Worm (Caenorhabditis elegans) whole organism, young adult: ENCODE results near the gene nhx-9.

Experiments used
- B0019.2 ChIP-seq: fragments of 200-800 bp; sonication (Bioruptor generic); conservative IDR thresholded peaks from 2 replicates; pipeline ENCODE4 v1.3.6; 2022; ENCODE audit warnings: missing genetic modification reagents, missing genetic modification characterization, missing compliant biosample characterization
- F39B2.1 ChIP-seq: fragments of 200-800 bp; sonication (Bioruptor generic); IDR thresholded peaks from 2 replicates; pipeline ENCODE4 v1.3.6; 2022; ENCODE audit warnings: missing genetic modification reagents, missing genetic modification characterization, missing compliant biosample characterization
- Y95B8A.8 ChIP-seq: fragments of 200-800 bp; sonication (Bioruptor generic); IDR thresholded peaks from 2 replicates; pipeline ENCODE4 v1.3.6; 2022; ENCODE audit warnings: missing genetic modification reagents, missing genetic modification characterization, missing compliant biosample characterization
- akir-1 ChIP-seq: fragments of 200-800 bp; sonication (Bioruptor generic); optimal IDR thresholded peaks from 2 replicates; lab custom pipeline; 2018; ENCODE audit warnings: mild to moderate bottlenecking, missing genetic modification characterization, moderate library complexity, missing compliant biosample characterization
- ama-1 ChIP-seq, 3 experiments: fragments of 150-350 bp in 1 of 3; sonication (generic microtip) in 2 of 3; optimal IDR thresholded peaks; 2 replicates each; lab custom pipeline; 2014 to 2018; ENCODE audit warnings: missing biosample characterization in 2 of 3, missing genetic modification characterization in 2 of 3, missing genetic modification reagents in 2 of 3
- aptf-2 ChIP-seq: fragments of 200-800 bp; sonication (Bioruptor generic); conservative IDR thresholded peaks from 2 replicates; pipeline ENCODE4 v1.3.6; 2022; ENCODE audit warnings: missing genetic modification reagents, missing genetic modification characterization, missing compliant biosample characterization
- bed-1 ChIP-seq: fragments of 200-800 bp; sonication (Bioruptor generic); IDR thresholded peaks from 2 replicates; pipeline ENCODE4 v1.3.6; 2022; ENCODE audit warnings: missing genetic modification reagents, missing genetic modification characterization, missing compliant biosample characterization
- ccch-3 ChIP-seq: fragments of 200-800 bp; sonication (Bioruptor generic); optimal IDR thresholded peaks from 2 replicates; lab custom pipeline; 2018; ENCODE audit warnings: mild to moderate bottlenecking, missing genetic modification characterization, missing compliant biosample characterization
- cebp-1 ChIP-seq, 2 experiments: fragments of 200-800 bp in 1 of 2; sonication (Bioruptor generic) in 1 of 2; sonication (generic microtip) in 1 of 2; IDR thresholded peaks in 1 of 2; optimal IDR thresholded peaks in 1 of 2; 2 replicates each; pipeline versions ENCODE4 v1.3.6 to Lab custom; 2017 to 2022; ENCODE audit warnings: missing compliant biosample characterization in 2 of 2, missing genetic modification characterization in 2 of 2, mild to moderate bottlenecking in 1 of 2, missing genetic modification reagents in 1 of 2, moderate library complexity in 1 of 2
- cebp-2 ChIP-seq: fragments of 200-800 bp; sonication (Bioruptor generic); IDR thresholded peaks from 2 replicates; pipeline ENCODE4 v1.3.6; 2022; ENCODE audit warnings: missing genetic modification characterization, missing compliant biosample characterization
- ceh-58 ChIP-seq: fragments of 200-800 bp; sonication (Bioruptor generic); IDR thresholded peaks from 2 replicates; pipeline ENCODE4 v1.3.6; 2022; ENCODE audit warnings: missing genetic modification characterization, missing compliant biosample characterization
- ceh-91 ChIP-seq: fragments of 200-800 bp; sonication (Bioruptor generic); IDR thresholded peaks from 2 replicates; pipeline ENCODE4 v1.3.6; 2022; ENCODE audit warnings: missing genetic modification reagents, missing genetic modification characterization, missing compliant biosample characterization
- dpl-1 ChIP-seq: fragments of 150-350 bp; optimal IDR thresholded peaks from 2 replicates; lab custom pipeline; 2014; ENCODE audit warnings: missing biosample characterization, missing genetic modification reagents, missing genetic modification characterization
- egl-44 ChIP-seq: fragments of 200-800 bp; sonication (Bioruptor generic); IDR thresholded peaks from 2 replicates; pipeline ENCODE4 v1.3.6; 2022; ENCODE audit warnings: missing genetic modification reagents, missing genetic modification characterization, missing compliant biosample characterization
- hsf-1 ChIP-seq: fragments of 200-800 bp; sonication (Bioruptor generic); IDR thresholded peaks from 2 replicates; pipeline ENCODE4 v1.3.6; 2022; ENCODE audit warnings: missing genetic modification reagents, missing genetic modification characterization, missing compliant biosample characterization
- lag-1 ChIP-seq: fragments of 200-800 bp; sonication (Bioruptor generic); IDR thresholded peaks from 2 replicates; pipeline ENCODE4 v1.3.6; 2022; ENCODE audit warnings: missing genetic modification reagents, missing genetic modification characterization, missing compliant biosample characterization
- let-526 ChIP-seq: fragments of 200-800 bp; sonication (Bioruptor generic); IDR thresholded peaks from 2 replicates; pipeline ENCODE4 v1.3.6; 2022; ENCODE audit warnings: missing genetic modification reagents, missing genetic modification characterization, missing compliant biosample characterization
- nhr-90 ChIP-seq: sonication (generic microtip); optimal IDR thresholded peaks from 2 replicates; lab custom pipeline; 2016; ENCODE audit warnings: missing genotype, mild to moderate bottlenecking, missing genetic modification characterization, missing compliant biosample characterization
- pbrm-1 ChIP-seq: fragments of 200-800 bp; sonication (Bioruptor generic); IDR thresholded peaks from 2 replicates; pipeline ENCODE4 v1.3.6; 2022; ENCODE audit warnings: missing genetic modification reagents, missing genetic modification characterization, missing compliant biosample characterization
- rec-8 ChIP-seq, 2 experiments: sonication (generic microtip); optimal IDR thresholded peaks; 2 replicates each; lab custom pipeline; 2016; ENCODE audit warnings: mild to moderate bottlenecking in 2 of 2, missing genetic modification characterization in 2 of 2, missing genetic modification reagents in 2 of 2, missing genotype in 2 of 2, missing biosample characterization in 1 of 2, missing compliant biosample characterization in 1 of 2, moderate library complexity in 1 of 2
- repo-1 ChIP-seq: sonication (generic microtip); optimal IDR thresholded peaks from 2 replicates; lab custom pipeline; 2017; ENCODE audit warnings: mild to moderate bottlenecking, missing genetic modification characterization, missing compliant biosample characterization
- somi-1 ChIP-seq: fragments of 200-800 bp; sonication (Bioruptor generic); optimal IDR thresholded peaks from 2 replicates; lab custom pipeline; 2018; ENCODE audit warnings: mild to moderate bottlenecking, missing genetic modification characterization, missing compliant biosample characterization
- ztf-22 ChIP-seq: fragments of 200-800 bp; sonication (Bioruptor generic); optimal IDR thresholded peaks from 2 replicates; lab custom pipeline; 2018; ENCODE audit warnings: mild to moderate bottlenecking, missing genetic modification characterization, moderate library complexity, missing compliant biosample characterization
- ztf-25 ChIP-seq: fragments of 200-800 bp; sonication (Bioruptor generic); IDR thresholded peaks from 2 replicates; pipeline ENCODE4 v1.3.6; 2022; ENCODE audit warnings: missing genetic modification reagents, missing genetic modification characterization, missing compliant biosample characterization

The nhx-9 gene

DNA sequence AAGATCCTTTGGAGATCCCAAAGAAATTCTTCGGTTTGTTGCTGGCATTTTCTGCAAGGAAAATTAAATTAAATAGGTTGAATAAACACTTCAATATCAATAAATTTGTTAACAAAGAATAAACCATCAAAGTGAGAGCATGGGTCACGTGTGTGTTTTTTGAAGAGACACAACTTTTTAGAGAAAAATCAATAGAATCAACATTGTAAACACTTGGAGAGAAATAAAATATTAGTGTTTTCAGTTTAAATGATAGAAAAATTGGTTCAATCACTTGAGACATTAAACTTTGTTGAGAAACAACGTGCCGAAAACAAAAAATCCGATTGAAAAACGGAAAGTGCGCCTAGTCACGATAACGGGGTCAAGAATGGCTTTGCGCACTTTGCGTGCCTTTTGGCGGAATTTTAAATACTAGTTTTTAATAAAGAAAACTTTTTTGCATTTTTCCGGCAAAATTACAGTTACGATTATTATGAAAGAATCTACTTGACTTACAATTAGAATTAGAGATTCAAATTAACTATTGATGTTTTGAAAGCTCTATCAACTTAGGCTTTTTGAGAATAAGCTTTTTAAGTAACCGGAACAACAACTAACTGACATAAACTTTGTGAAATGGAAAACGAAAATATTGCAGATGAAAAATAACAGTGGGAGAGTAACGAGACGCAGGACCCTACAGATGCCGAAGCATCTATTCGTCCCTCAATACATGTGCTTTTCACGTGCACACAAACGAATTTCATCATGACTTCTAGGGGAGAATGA is 31.0 kb downstream of the nhx-9 start, which contains the start of gene ZK829.7 (continued):
- TF ChIP-seq let-526 (GFP tag; lab: Robert Waterston, UW) (no peak), bed-1 (no peak), rec-8 (tag; optimal IDR thresholded peaks at IDR 0.05; lab: Kevin White, UChicago) (no peak), ztf-25 (no peak), ceh-58 (GFP tag; lab: Robert Waterston, UW) (no peak), ztf-22 (GFP tag; lab: Kevin White, UChicago) (no peak), nhr-90 (tag; lab: Kevin White, UChicago) (no peak), lag-1 (GFP tag; lab: Robert Waterston, UW) (no peak), B0019.2 (GFP tag; lab: Robert Waterston, UW) (no peak), ama-1 (optimal IDR thresholded peaks at IDR 0.05; lab: Kevin White, UChicago) (no peak), ama-1 (GFP tag; optimal IDR thresholded peaks at IDR 0.05; lab: Kevin White, UChicago) (no peak), dpl-1 (peak; percentile 81), ceh-91 (no peak)

DNA sequence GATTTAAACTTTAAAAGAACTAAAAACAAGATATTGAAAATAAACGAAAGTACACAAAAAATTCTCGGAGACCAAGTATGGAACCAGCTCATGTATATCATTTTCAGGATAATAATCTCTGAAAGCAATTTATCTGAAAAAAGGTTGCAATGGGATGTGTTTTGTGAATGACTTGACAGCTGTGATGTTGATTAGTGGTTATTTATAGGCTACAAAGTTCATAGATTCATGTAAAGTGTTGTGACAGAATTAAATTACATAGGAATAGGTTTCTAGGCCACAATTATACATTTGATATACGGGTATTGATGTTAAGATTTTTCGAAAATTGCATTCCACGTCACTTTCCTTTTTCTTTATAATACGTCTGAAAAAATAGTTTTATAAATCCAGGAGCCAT is 34.7 kb downstream of the nhx-9 start, which contains the start of gene srj-1:
TSS of gene srj-1 (minus strand) at position 101 of the 400 bp plus-strand sequence.
- TF ChIP-seq B0019.2 (GFP tag; lab: Robert Waterston, UW) (no peak), somi-1 (no peak)

DNA sequence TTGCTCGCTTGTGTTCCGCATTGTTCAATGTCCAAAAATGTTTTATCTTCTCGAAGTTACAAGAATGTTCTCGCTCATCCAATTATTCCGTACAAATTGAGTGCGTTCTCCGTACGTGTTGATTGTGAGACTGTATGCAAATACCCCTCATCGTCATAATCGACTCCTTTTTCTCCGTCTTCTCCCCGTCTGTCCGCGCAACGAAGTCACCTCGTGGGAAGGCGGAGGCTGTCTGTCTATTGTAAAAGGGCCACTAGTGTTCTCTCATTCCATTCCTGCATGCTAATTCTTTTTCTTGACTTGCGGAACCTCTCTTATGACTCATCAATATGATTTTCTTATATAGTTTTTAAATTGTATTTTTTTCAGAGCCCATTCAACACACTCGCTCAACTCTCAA is 39.5 kb downstream of the nhx-9 start, which contains the start of gene ZK829.9:
TSS of gene ZK829.9 (plus strand) at position 364 of the 400 bp plus-strand sequence.
- no peak for TF ChIP-seq Y95B8A.8 (GFP tag; lab: Robert Waterston, UW)
- TF ChIP-seq egl-44 = no peak
- no peak for TF ChIP-seq ccch-3
- TF ChIP-seq akir-1 (GFP tag; lab: Kevin White, UChicago) = no peak
- TF ChIP-seq hsf-1 (GFP tag; lab: Robert Waterston, UW) = 0 out of 2 replicates have a peak, but pooled peaks have one; percentile 31
- no peak for TF ChIP-seq cebp-1 (GFP tag; IDR thresholded peaks at IDR 0.05; lab: Robert Waterston, UW)
- TF ChIP-seq cebp-1 (tag; optimal IDR thresholded peaks at IDR 0.05; lab: Kevin White, UChicago) = no peak
- TF ChIP-seq cebp-2 (GFP tag; lab: Robert Waterston, UW) = 0 out of 2 replicates have a peak, but pooled peaks have one; percentile 34
- no peak for TF ChIP-seq F39B2.1 (GFP tag; lab: Robert Waterston, UW)
- no peak for TF ChIP-seq repo-1 (tag; lab: Kevin White, UChicago)
- no peak for TF ChIP-seq pbrm-1 (GFP tag; lab: Robert Waterston, UW)
- peak; percentile 96 for TF ChIP-seq aptf-2 (GFP tag; lab: Robert Waterston, UW)
